Comparison of ENCODE assay signal across 1 fruit fly cellular context in genomic region chr3L:11630684-11631083, dm6.
TF ChIP-seq lines count a peak whose summit lies in the region.

No protein-coding gene starts in this region.

TF ChIP-seq in whole organism, embryonic, 481 proteins besides CTCF, POLR2A, EP300 and RAD21 (continued from another document):
- peak; percentile 32; the same call in 1 of the 4 replicates for TF ChIP-seq Dll (GFP tag; IDR thresholded peaks at IDR 0.05; lab: Robert Waterston, UW; ENCODE audit: partially characterized antibody)
- TF ChIP-seq CG10267 (tag; optimal IDR thresholded peaks at IDR 0.05; lab: Kevin White, UChicago), result peak; percentile 93
- peak; percentile 56; the same call in 1 of the 2 replicates for TF ChIP-seq CG13287 (GFP tag; IDR thresholded peaks at IDR 0.05; lab: Robert Waterston, UW; ENCODE audit: partially characterized antibody)
- TF ChIP-seq eve (GFP tag; optimal IDR thresholded peaks at IDR 0.05; lab: Kevin White, UChicago), result peak in 1 of 2 experiments; percentile 50
- no peak for TF ChIP-seq pum (GFP tag; optimal IDR thresholded peaks at IDR 0.05; lab: Kevin White, UChicago)
- no peak for TF ChIP-seq CG17328 (GFP tag; IDR thresholded peaks at IDR 0.05; lab: Robert Waterston, UW)
- TF ChIP-seq CG7963 (GFP tag; IDR thresholded peaks at IDR 0.05; lab: Robert Waterston, UW; ENCODE audit: partially characterized antibody), result no peak
- TF ChIP-seq Side (GFP tag; optimal IDR thresholded peaks at IDR 0.05; lab: Kevin White, UChicago), result no peak
- TF ChIP-seq CG15514 (GFP tag; optimal IDR thresholded peaks at IDR 0.05; lab: Kevin White, UChicago), result peak; percentile 57
- TF ChIP-seq CG9932 (GFP tag; IDR thresholded peaks at IDR 0.05; lab: Robert Waterston, UW), result no peak
- TF ChIP-seq Hey (tag; optimal IDR thresholded peaks at IDR 0.05; lab: Kevin White, UChicago), result no peak
- no peak for TF ChIP-seq PHDP (tag; optimal IDR thresholded peaks at IDR 0.05; lab: Kevin White, UChicago)
- TF ChIP-seq her (GFP tag; optimal IDR thresholded peaks at IDR 0.05; lab: Kevin White, UChicago), result peak; percentile 16
- no peak for TF ChIP-seq az2 (GFP tag; optimal IDR thresholded peaks at IDR 0.05; lab: Kevin White, UChicago)
- TF ChIP-seq sima (GFP tag; optimal IDR thresholded peaks at IDR 0.05; lab: Kevin White, UChicago), result no peak
- TF ChIP-seq Hr3 (GFP tag; optimal IDR thresholded peaks at IDR 0.05; lab: Kevin White, UChicago), result no peak
- TF ChIP-seq vvl (GFP tag; IDR thresholded peaks at IDR 0.05; lab: Robert Waterston, UW), result peak; percentile 91
- TF ChIP-seq CG2116 (GFP tag; optimal IDR thresholded peaks at IDR 0.05; lab: Kevin White, UChicago), result peak; percentile 48
- TF ChIP-seq ssp (GFP tag; IDR thresholded peaks at IDR 0.05; lab: Robert Waterston, UW), result no peak
- TF ChIP-seq HLH3B (GFP tag; IDR thresholded peaks at IDR 0.05; lab: Robert Waterston, UW), result no peak
- TF ChIP-seq CG13123 (GFP tag; optimal IDR thresholded peaks at IDR 0.05; lab: Kevin White, UChicago), result no peak
- peak; percentile 21; the same call in 2 of the 3 replicates for TF ChIP-seq CG34224 (GFP tag; IDR thresholded peaks at IDR 0.05; lab: Robert Waterston, UW; ENCODE audit: partially characterized antibody)
- no peak for TF ChIP-seq mam (GFP tag; optimal IDR thresholded peaks at IDR 0.05; lab: Kevin White, UChicago)
- 0 out of 3 replicates have a peak, but pooled peaks have one; percentile 36 for TF ChIP-seq Doc3 (GFP tag; IDR thresholded peaks at IDR 0.05; lab: Robert Waterston, UW; ENCODE audit: partially characterized antibody)
- no peak for TF ChIP-seq CG6254 (GFP tag; optimal IDR thresholded peaks at IDR 0.05; lab: Kevin White, UChicago)
- TF ChIP-seq CG1603 (tag; optimal IDR thresholded peaks at IDR 0.05; lab: Kevin White, UChicago), result peak; percentile 5
- TF ChIP-seq CG10366 (GFP tag; IDR thresholded peaks at IDR 0.05; lab: Robert Waterston, UW), result no peak
- peak; percentile 96 for TF ChIP-seq Myb (GFP tag; optimal IDR thresholded peaks at IDR 0.05; lab: Kevin White, UChicago)
- no peak for TF ChIP-seq Scr (GFP tag; IDR thresholded peaks at IDR 0.05; lab: Robert Waterston, UW; ENCODE audit: partially characterized antibody)
- TF ChIP-seq CG30020 (tag; optimal IDR thresholded peaks at IDR 0.05; lab: Kevin White, UChicago), result no peak
- TF ChIP-seq Sry-δ (GFP tag; optimal IDR thresholded peaks at IDR 0.05; lab: Kevin White, UChicago), result peak; percentile 46
- peak; percentile 36 for TF ChIP-seq BEAF-32 (GFP tag; optimal IDR thresholded peaks at IDR 0.05; lab: Kevin White, UChicago)
- no peak for TF ChIP-seq Awh (GFP tag; IDR thresholded peaks at IDR 0.05; lab: Robert Waterston, UW)
- TF ChIP-seq stwl (tag; optimal IDR thresholded peaks at IDR 0.05; lab: Kevin White, UChicago), result peak; percentile 81
- no peak for TF ChIP-seq CG17361 (GFP tag; IDR thresholded peaks at IDR 0.05; lab: Robert Waterston, UW)
- no peak for TF ChIP-seq CG1529 (GFP tag; optimal IDR thresholded peaks at IDR 0.05; lab: Kevin White, UChicago)
- TF ChIP-seq Dp (GFP tag; optimal IDR thresholded peaks at IDR 0.05; lab: Kevin White, UChicago), result peak; percentile 93
- TF ChIP-seq Med (GFP tag; lab: Kevin White, UChicago), result peak; percentile 23
- TF ChIP-seq zf30C (GFP tag; optimal IDR thresholded peaks at IDR 0.05; lab: Kevin White, UChicago), result no peak
- TF ChIP-seq CG7357 (GFP tag; IDR thresholded peaks at IDR 0.05; lab: Robert Waterston, UW), result no peak
- TF ChIP-seq tup (GFP tag; optimal IDR thresholded peaks at IDR 0.05; lab: Kevin White, UChicago), result no peak
- no peak for TF ChIP-seq gcm2 (GFP tag; optimal IDR thresholded peaks at IDR 0.05; lab: Kevin White, UChicago)
- no peak for TF ChIP-seq CG2120 (GFP tag; optimal IDR thresholded peaks at IDR 0.05; lab: Kevin White, UChicago)
- peak; percentile 93 for TF ChIP-seq E2f2 (GFP tag; IDR thresholded peaks at IDR 0.05; lab: Robert Waterston, UW)
- TF ChIP-seq chinmo (GFP tag; IDR thresholded peaks at IDR 0.05; lab: Robert Waterston, UW; ENCODE audit: partially characterized antibody), result no peak
- no peak for TF ChIP-seq gem (tag; optimal IDR thresholded peaks at IDR 0.05; lab: Kevin White, UChicago)
- TF ChIP-seq ken (GFP tag; IDR thresholded peaks at IDR 0.05; lab: Robert Waterston, UW), result no peak
- no peak for TF ChIP-seq kay (GFP tag; optimal IDR thresholded peaks at IDR 0.05; lab: Kevin White, UChicago)
- peak; percentile 68 for TF ChIP-seq Dref (GFP tag; IDR thresholded peaks at IDR 0.05; lab: Robert Waterston, UW)
- no peak for TF ChIP-seq CG42726 (GFP tag; IDR thresholded peaks at IDR 0.05; lab: Robert Waterston, UW; ENCODE audit: partially characterized antibody)
- TF ChIP-seq Dfd (GFP tag; optimal IDR thresholded peaks at IDR 0.05; lab: Kevin White, UChicago), result no peak
TF ChIP-seq in whole organism, embryonic: peak in this region for 26.
